Worm (Caenorhabditis elegans) whole organism, midembryonic: ENCODE measurements around the gene ZC404.15.

Source experiments
- T22C8.4 ChIP-seq: fragments of 200-800 bp; sonication (Bioruptor generic); IDR thresholded peaks from 2 replicates; pipeline ENCODE4 v1.3.6; 2022; ENCODE audit warnings: missing genetic modification characterization, missing compliant biosample characterization
- cog-1 ChIP-seq: sonication (generic microtip); optimal IDR thresholded peaks from 2 replicates; lab custom pipeline; 2016; ENCODE audit warnings: missing genetic modification characterization, missing compliant biosample characterization
- med-1 ChIP-seq: sonication (generic microtip); optimal IDR thresholded peaks from 2 replicates; lab custom pipeline; 2017; ENCODE audit warnings: missing genetic modification characterization, mild to moderate bottlenecking, missing compliant biosample characterization, antibody characterized with exemption, missing genetic modification reagents; ENCODE audit not compliant: insufficient read depth
- ref-1 ChIP-seq: fragments of 200-800 bp; sonication (Bioruptor generic); conservative IDR thresholded peaks from 2 replicates; pipeline ENCODE4 v1.3.6; 2022; ENCODE audit warnings: missing genetic modification reagents, missing genetic modification characterization, missing compliant biosample characterization
- tab-1 ChIP-seq: fragments of 200-800 bp; sonication (Bioruptor generic); IDR thresholded peaks from 2 replicates; pipeline ENCODE4 v1.3.6; 2022; ENCODE audit warnings: missing genetic modification characterization, missing compliant biosample characterization
- ztf-23 ChIP-seq: fragments of 200-800 bp; sonication (Bioruptor generic); IDR thresholded peaks from 2 replicates; pipeline ENCODE4 v1.3.6; 2022; ENCODE audit warnings: missing genetic modification reagents, missing genetic modification characterization, missing compliant biosample characterization
- ztf-29 ChIP-seq: fragments of 200-800 bp; sonication (Bioruptor generic); IDR thresholded peaks from 2 replicates; pipeline ENCODE4 v1.3.6; 2022; ENCODE audit warnings: missing genetic modification reagents, missing genetic modification characterization, missing compliant biosample characterization

- TF ChIP-seq ztf-29 (GFP tag; lab: Robert Waterston, UW), result no peak
- no peak for TF ChIP-seq med-1
- TF ChIP-seq T22C8.4 (GFP tag; lab: Robert Waterston, UW), result no peak
- TF ChIP-seq ref-1, result no peak
- no peak for TF ChIP-seq cog-1 (tag; lab: Kevin White, UChicago)
- no peak for TF ChIP-seq ztf-23 (GFP tag; lab: Robert Waterston, UW)
- no peak for TF ChIP-seq tab-1 (GFP tag; lab: Robert Waterston, UW)
These were observed 48.7 kb upstream of the ZC404.15 start, which contains the start of gene grl-9 for ce11 chrV:6731594-6731993.
